Fruit fly (Drosophila melanogaster): ENCODE measurements around the gene Rtc1.

The Rtc1 gene

dm6 chrX:13747052-13747451 is 9.9 kb upstream of the Rtc1 start (continued):
- TF ChIP-seq Ets21C (GFP tag; optimal IDR thresholded peaks at IDR 0.05) (no peak), Sox15 (GFP tag; optimal IDR thresholded peaks at IDR 0.05) (no peak), CG6854 (GFP tag; optimal IDR thresholded peaks at IDR 0.05) (peak; percentile 46), Blimp-1 (GFP tag; optimal IDR thresholded peaks at IDR 0.05) (no peak), Met (GFP tag; optimal IDR thresholded peaks at IDR 0.05) (no peak), lz (GFP tag; optimal IDR thresholded peaks at IDR 0.05) (no peak), CG11902 (GFP tag; optimal IDR thresholded peaks at IDR 0.05) (no peak), dsx (GFP tag; optimal IDR thresholded peaks at IDR 0.05; ENCODE audit: poor library complexity, severe bottlenecking) (no peak), CG1621 (tag; optimal IDR thresholded peaks at IDR 0.05) (no peak), CG15336 (GFP tag; IDR thresholded peaks at IDR 0.05) (peak; percentile 67), ss (GFP tag; optimal IDR thresholded peaks at IDR 0.05) (no peak), Gug (GFP tag; IDR thresholded peaks at IDR 0.05) (no peak), net (GFP tag; optimal IDR thresholded peaks at IDR 0.05) (no peak), Eip93F (GFP tag; optimal IDR thresholded peaks at IDR 0.05) (peak; percentile 28), CG8632 (GFP tag; optimal IDR thresholded peaks at IDR 0.05) (no peak), CG11762 (GFP tag; optimal IDR thresholded peaks at IDR 0.05; ENCODE audit: insufficient read depth) (no peak), achi (GFP tag; optimal IDR thresholded peaks at IDR 0.05) (no peak), CG31627 (GFP tag; optimal IDR thresholded peaks at IDR 0.05) (no peak), CG7368 (GFP tag; optimal IDR thresholded peaks at IDR 0.05) (no peak), CG10669 (GFP tag; optimal IDR thresholded peaks at IDR 0.05) (no peak), Hr4 (GFP tag; optimal IDR thresholded peaks at IDR 0.05) (no peak), pdm3 (GFP tag; optimal IDR thresholded peaks at IDR 0.05) (no peak), CG9139 (GFP tag; optimal IDR thresholded peaks at IDR 0.05) (no peak), CG4318 (GFP tag; optimal IDR thresholded peaks at IDR 0.05) (no peak), Ets96B (tag; optimal IDR thresholded peaks at IDR 0.05) (no peak), CG11294 (GFP tag; IDR thresholded peaks at IDR 0.05) (no peak), Sox14 (GFP tag; optimal IDR thresholded peaks at IDR 0.05) (peak; percentile 29), CG8319 (GFP tag; optimal IDR thresholded peaks at IDR 0.05) (no peak), fd59A (GFP tag; optimal IDR thresholded peaks at IDR 0.05) (no peak)

DNA sequence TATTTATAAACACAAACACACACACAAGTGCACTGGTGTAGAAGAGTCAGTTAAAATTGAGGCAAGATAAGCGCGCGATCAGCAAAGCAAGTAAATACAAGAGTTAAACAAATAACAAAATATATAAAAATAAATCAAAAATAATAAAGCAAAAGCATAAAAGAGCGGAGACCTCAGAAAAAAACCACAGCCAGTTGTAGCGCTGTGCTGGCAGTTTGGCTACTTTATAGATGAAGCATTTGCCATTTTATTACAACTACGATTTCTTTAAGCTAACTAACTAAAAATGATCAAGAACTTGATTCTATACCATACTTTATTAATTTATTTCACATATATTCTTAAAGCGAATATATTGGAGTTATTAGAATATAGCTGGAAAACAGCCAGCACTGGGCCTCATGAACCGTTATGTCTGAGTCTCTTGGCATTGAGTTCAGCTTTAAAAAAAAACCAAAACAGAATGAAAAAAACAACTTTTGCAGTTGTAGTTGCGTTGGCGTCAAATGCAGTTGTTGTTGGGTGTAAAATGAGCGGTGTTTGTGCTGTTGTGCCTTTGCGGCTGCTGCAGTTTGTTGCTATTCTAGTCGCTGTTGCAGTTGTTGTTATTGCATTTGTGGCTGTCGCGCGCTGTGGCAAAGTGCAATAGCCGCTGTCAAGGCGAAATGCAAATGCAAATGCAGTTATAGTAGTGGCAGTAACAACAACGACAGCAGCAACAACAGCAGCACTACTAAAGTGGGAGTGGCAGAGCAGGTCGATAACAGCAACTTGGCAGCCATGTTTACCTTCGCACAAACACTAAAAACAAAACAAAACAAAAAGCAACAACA is 9.1 kb upstream of the Rtc1 start:
- TF ChIP-seq CG32006 (GFP tag; optimal IDR thresholded peaks at IDR 0.05) = peak; percentile 80
- no peak for TF ChIP-seq Hr38 (GFP tag; optimal IDR thresholded peaks at IDR 0.05)
- TF ChIP-seq topi (GFP tag; optimal IDR thresholded peaks at IDR 0.05) = no peak
- peak; percentile 30 for TF ChIP-seq net (GFP tag; optimal IDR thresholded peaks at IDR 0.05)
- TF ChIP-seq fd85E (GFP tag; optimal IDR thresholded peaks at IDR 0.05) = no peak
- peak; percentile 39 for TF ChIP-seq acj6 (GFP tag; optimal IDR thresholded peaks at IDR 0.05)
- 0 out of 2 replicates have a peak, but pooled peaks have one; percentile 22 for TF ChIP-seq CG11294 (GFP tag; IDR thresholded peaks at IDR 0.05)
- TF ChIP-seq CG6276 (GFP tag; optimal IDR thresholded peaks at IDR 0.05) = peak; percentile 72
- TF ChIP-seq CG1621 (tag; optimal IDR thresholded peaks at IDR 0.05) = no peak
- no peak for TF ChIP-seq CG6792 (GFP tag; optimal IDR thresholded peaks at IDR 0.05)
- TF ChIP-seq cyc (GFP tag; optimal IDR thresholded peaks at IDR 0.05) = no peak
- TF ChIP-seq Hr39 (GFP tag; optimal IDR thresholded peaks at IDR 0.05) = no peak
- no peak for TF ChIP-seq CG11902 (GFP tag; optimal IDR thresholded peaks at IDR 0.05)
- no peak for TF ChIP-seq CG8632 (GFP tag; optimal IDR thresholded peaks at IDR 0.05)
- TF ChIP-seq CG10669 (GFP tag; optimal IDR thresholded peaks at IDR 0.05) = no peak
- TF ChIP-seq salr (GFP tag; optimal IDR thresholded peaks at IDR 0.05) = peak in 1 of 2 experiments; percentile 66
- peak; percentile 46 for TF ChIP-seq OdsH (GFP tag; optimal IDR thresholded peaks at IDR 0.05)
- TF ChIP-seq Eip75B (GFP tag; optimal IDR thresholded peaks at IDR 0.05) = no peak
- peak; percentile 16 for TF ChIP-seq CG10631 (GFP tag; optimal IDR thresholded peaks at IDR 0.05)
- peak; percentile 67; the same call in 2 of the 3 replicates for TF ChIP-seq CG6163 (GFP tag; IDR thresholded peaks at IDR 0.05)
- TF ChIP-seq fd59A (GFP tag; optimal IDR thresholded peaks at IDR 0.05) = peak; percentile 9
- peak; percentile 68 to 83 for TF ChIP-seq ss (GFP tag; optimal IDR thresholded peaks at IDR 0.05)
- TF ChIP-seq CG6808 (GFP tag; optimal IDR thresholded peaks at IDR 0.05) = no peak
- TF ChIP-seq svp (GFP tag) = peak; percentile 52
- TF ChIP-seq esn (GFP tag; optimal IDR thresholded peaks at IDR 0.05) = peak; percentile 5
- peak; percentile 84 for TF ChIP-seq Eip78C (GFP tag)
- TF ChIP-seq CG8119 (GFP tag; IDR thresholded peaks at IDR 0.05) = peak; percentile 74; the same call in 2 of the 3 replicates
- TF ChIP-seq Lpt (GFP tag; optimal IDR thresholded peaks at IDR 0.05) = no peak
- TF ChIP-seq Blimp-1 (GFP tag; optimal IDR thresholded peaks at IDR 0.05) = no peak
- peak; percentile 27 for TF ChIP-seq CG11762 (GFP tag; optimal IDR thresholded peaks at IDR 0.05; ENCODE audit: insufficient read depth)
- TF ChIP-seq Met (GFP tag; optimal IDR thresholded peaks at IDR 0.05) = no peak
